Fruit fly (Drosophila melanogaster): Measurements from ENCODE around the gene CG12590.

Gene CG12590

dm6 chr3R:5112814-5113486, 46.5 kb upstream of the CG12590 start (continued):
- TF ChIP-seq sens (GFP tag), result peak; percentile 100
- TF ChIP-seq GATAe (GFP tag; conservative IDR thresholded peaks at IDR 0.05), result no peak; the same call in 1 of the 2 replicates
- TF ChIP-seq Spps (tag; optimal IDR thresholded peaks at IDR 0.05), result peak; percentile 99
- peak; percentile 83 for TF ChIP-seq HmgZ (tag; optimal IDR thresholded peaks at IDR 0.05)
- TF ChIP-seq H2.0 (GFP tag; IDR thresholded peaks at IDR 0.05), result peak; percentile 88
- peak; percentile 52 for TF ChIP-seq Hand (GFP tag; optimal IDR thresholded peaks at IDR 0.05)
- peak; percentile 88 for TF ChIP-seq CG31365 (tag; optimal IDR thresholded peaks at IDR 0.05)
- TF ChIP-seq esg (GFP tag; conservative IDR thresholded peaks at IDR 0.05), result peak; percentile 89
- peak; percentile 64 for TF ChIP-seq gcm2 (GFP tag; optimal IDR thresholded peaks at IDR 0.05)
- peak; percentile 95 for TF ChIP-seq row (GFP tag; IDR thresholded peaks at IDR 0.05)
- TF ChIP-seq so (GFP tag; IDR thresholded peaks at IDR 0.05), result peak; percentile 93
- peak; percentile 98 for TF ChIP-seq CG4424 (GFP tag; optimal IDR thresholded peaks at IDR 0.05)
- TF ChIP-seq inv (GFP tag; IDR thresholded peaks at IDR 0.05; ENCODE audit: partially characterized antibody), result no peak
- peak; percentile 96 for TF ChIP-seq HmgD (GFP tag; optimal IDR thresholded peaks at IDR 0.05)
- peak; percentile 98 for TF ChIP-seq zf30C (GFP tag; optimal IDR thresholded peaks at IDR 0.05)
- TF ChIP-seq tgo (GFP tag; IDR thresholded peaks at IDR 0.05), result peak; percentile 85
- no peak for TF ChIP-seq gro (GFP tag; optimal IDR thresholded peaks at IDR 0.05)
- no peak for TF ChIP-seq br (optimal IDR thresholded peaks at IDR 0.05)
- TF ChIP-seq Oaz (GFP tag; IDR thresholded peaks at IDR 0.05), result peak; percentile 53; the same call in 1 of the 2 replicates
- TF ChIP-seq wor (GFP tag; IDR thresholded peaks at IDR 0.05), result peak; percentile 95
- TF ChIP-seq CG14014 (GFP tag; IDR thresholded peaks at IDR 0.05), result peak; percentile 77
- TF ChIP-seq twi (tag; optimal IDR thresholded peaks at IDR 0.05), result peak; percentile 98
- peak; percentile 98 for TF ChIP-seq CG9609 (GFP tag; optimal IDR thresholded peaks at IDR 0.05)
- TF ChIP-seq gt (GFP tag; IDR thresholded peaks at IDR 0.05), result peak; percentile 95
- TF ChIP-seq CG6689 (GFP tag; IDR thresholded peaks at IDR 0.05), result peak; percentile 97
- TF ChIP-seq CG4404 (GFP tag; IDR thresholded peaks at IDR 0.05), result peak; percentile 97
- TF ChIP-seq CoRest (tag; optimal IDR thresholded peaks at IDR 0.05), result peak; percentile 96
- peak; percentile 97 for TF ChIP-seq Xbp1 (GFP tag; optimal IDR thresholded peaks at IDR 0.05)
- TF ChIP-seq MBD-R2 (GFP tag; IDR thresholded peaks at IDR 0.05), result no peak; the same call in 1 of the 2 replicates
- TF ChIP-seq HLH54F (GFP tag; optimal IDR thresholded peaks at IDR 0.05), result peak; percentile 89
- peak; percentile 97 for TF ChIP-seq CHES-1-like (GFP tag; optimal IDR thresholded peaks at IDR 0.05)
- peak; percentile 17 for TF ChIP-seq D19B (GFP tag; optimal IDR thresholded peaks at IDR 0.05)
- peak; percentile 85 for TF ChIP-seq danr (GFP tag; IDR thresholded peaks at IDR 0.05)
- peak; percentile 99 for TF ChIP-seq fd96Cb (tag; optimal IDR thresholded peaks at IDR 0.05)
- TF ChIP-seq MESR4 (GFP tag; optimal IDR thresholded peaks at IDR 0.05), result peak; percentile 80
- TF ChIP-seq sna (GFP tag; IDR thresholded peaks at IDR 0.05; ENCODE audit: partially characterized antibody), result no peak
- TF ChIP-seq CG18619 (GFP tag; optimal IDR thresholded peaks at IDR 0.05), result peak; percentile 92
- TF ChIP-seq gsb (GFP tag; IDR thresholded peaks at IDR 0.05), result peak; percentile 54
- TF ChIP-seq ro (GFP tag; IDR thresholded peaks at IDR 0.05), result peak; percentile 90
- TF ChIP-seq zen (tag; optimal IDR thresholded peaks at IDR 0.05), result peak; percentile 99
- TF ChIP-seq ERR (GFP tag; optimal IDR thresholded peaks at IDR 0.05), result peak; percentile 86
- TF ChIP-seq CG13287 (GFP tag; IDR thresholded peaks at IDR 0.05; ENCODE audit: partially characterized antibody), result no peak
- TF ChIP-seq CG42726 (GFP tag; IDR thresholded peaks at IDR 0.05; ENCODE audit: partially characterized antibody), result no peak
- peak; percentile 93 for TF ChIP-seq CG13424 (tag; optimal IDR thresholded peaks at IDR 0.05)
- peak; percentile 58; the same call in 1 of the 2 replicates for TF ChIP-seq CG32532 (GFP tag; IDR thresholded peaks at IDR 0.05)
- TF ChIP-seq ttk (GFP tag; IDR thresholded peaks at IDR 0.05), result peak; percentile 92
- TF ChIP-seq pan (optimal IDR thresholded peaks at IDR 0.05), result no peak
- TF ChIP-seq pan (GFP tag; optimal IDR thresholded peaks at IDR 0.05 in 1 of 2, IDR thresholded peaks at IDR 0.05 in 1 of 2), result peak in 1 of 2 experiments; percentile 91
- peak; percentile 49 to 68 for TF ChIP-seq crp (GFP tag; optimal IDR thresholded peaks at IDR 0.05)
- TF ChIP-seq org-1 (GFP tag; optimal IDR thresholded peaks at IDR 0.05), result peak; percentile 97
- peak; percentile 93 for TF ChIP-seq sqz (GFP tag; optimal IDR thresholded peaks at IDR 0.05)
